Worm (Caenorhabditis elegans) whole organism, L3 larva: Measurements from ENCODE around the gene Y116A8C.9.

Source experiments
- R02D3.7 ChIP-seq: fragments of 150-350 bp; optimal IDR thresholded peaks from 2 replicates; lab custom pipeline; 2014; ENCODE audit warnings: missing biosample characterization, missing genetic modification characterization
- ZK546.5 ChIP-seq: sonication (generic microtip); optimal IDR thresholded peaks from 2 replicates; lab custom pipeline; 2017; ENCODE audit warnings: missing biosample characterization, missing genetic modification characterization
- ceh-16 ChIP-seq: sonication (generic microtip); optimal IDR thresholded peaks from 2 replicates; lab custom pipeline; 2017; ENCODE audit warnings: missing biosample characterization, missing genetic modification characterization
- ceh-28 ChIP-seq: fragments of 150-350 bp; optimal IDR thresholded peaks from 2 replicates; lab custom pipeline; 2014; ENCODE audit warnings: missing biosample characterization, missing genetic modification reagents, missing genetic modification characterization
- ceh-82 ChIP-seq: fragments of 150-350 bp; optimal IDR thresholded peaks from 2 replicates; lab custom pipeline; 2014; ENCODE audit warnings: missing biosample characterization, missing genetic modification characterization
- ceh-9 ChIP-seq: sonication (generic microtip); optimal IDR thresholded peaks from 2 replicates; lab custom pipeline; 2018; ENCODE audit warnings: missing biosample characterization, missing genetic modification characterization
- daf-12 ChIP-seq: fragments of 150-350 bp; optimal IDR thresholded peaks from 2 replicates; lab custom pipeline; 2014; ENCODE audit warnings: missing biosample characterization, missing genetic modification reagents, missing genetic modification characterization
- egl-5 ChIP-seq: fragments of 150-350 bp; optimal IDR thresholded peaks from 2 replicates; lab custom pipeline; 2017; ENCODE audit warnings: missing biosample characterization, missing genetic modification reagents, missing genetic modification characterization, inconsistent platforms
- elt-1 ChIP-seq: fragments of 150-350 bp; optimal IDR thresholded peaks from 2 replicates; lab custom pipeline; 2014; ENCODE audit warnings: missing biosample characterization, missing genetic modification characterization
- elt-2 ChIP-seq: sonication (generic microtip); optimal IDR thresholded peaks from 2 replicates; lab custom pipeline; 2016; ENCODE audit warnings: missing genetic modification reagents, mild to moderate bottlenecking, missing genetic modification characterization, missing compliant biosample characterization
- fkh-10 ChIP-seq: sonication (generic microtip); optimal IDR thresholded peaks from 2 replicates; lab custom pipeline; 2017; ENCODE audit warnings: missing biosample characterization, missing genetic modification reagents, missing genetic modification characterization
- fkh-2 ChIP-seq: fragments of 150-350 bp; optimal IDR thresholded peaks from 2 replicates; lab custom pipeline; 2014; ENCODE audit warnings: missing biosample characterization, missing genetic modification reagents, missing genetic modification characterization
- fos-1 ChIP-seq: fragments of 150-350 bp; optimal IDR thresholded peaks from 2 replicates; lab custom pipeline; 2014; ENCODE audit warnings: missing biosample characterization, missing genetic modification characterization
- jun-1 ChIP-seq: fragments of 150-350 bp; optimal IDR thresholded peaks from 2 replicates; lab custom pipeline; 2014; ENCODE audit warnings: missing biosample characterization, missing genetic modification reagents, missing genetic modification characterization
- lin-39 ChIP-seq: fragments of 150-350 bp; optimal IDR thresholded peaks from 2 replicates; lab custom pipeline; 2018; ENCODE audit warnings: missing biosample characterization, missing genetic modification reagents, missing genetic modification characterization
- mdl-1 ChIP-seq: fragments of 150-350 bp; optimal IDR thresholded peaks from 2 replicates; lab custom pipeline; 2014; ENCODE audit warnings: missing biosample characterization, missing genetic modification characterization
- nfya-1 ChIP-seq: sonication (generic microtip); optimal IDR thresholded peaks from 2 replicates; lab custom pipeline; 2017; ENCODE audit warnings: missing genetic modification characterization, mild to moderate bottlenecking, missing compliant biosample characterization, antibody characterized with exemption, moderate library complexity; ENCODE audit not compliant: insufficient read depth
- nhr-11 ChIP-seq: fragments of 150-350 bp; optimal IDR thresholded peaks from 2 replicates; lab custom pipeline; 2014; ENCODE audit warnings: missing biosample characterization, missing genetic modification characterization
- nhr-12 ChIP-seq: fragments of 150-350 bp; optimal IDR thresholded peaks from 2 replicates; lab custom pipeline; 2014; ENCODE audit warnings: missing biosample characterization, missing genetic modification characterization
- nhr-237 ChIP-seq: fragments of 150-350 bp; optimal IDR thresholded peaks from 2 replicates; lab custom pipeline; 2014; ENCODE audit warnings: missing biosample characterization, missing genetic modification characterization
- nhr-25 ChIP-seq: sonication (generic microtip); optimal IDR thresholded peaks from 2 replicates; lab custom pipeline; 2017; ENCODE audit warnings: missing biosample characterization, missing genetic modification characterization
- nhr-28 ChIP-seq: fragments of 150-350 bp; optimal IDR thresholded peaks from 2 replicates; lab custom pipeline; 2014; ENCODE audit warnings: missing biosample characterization, missing genetic modification characterization
- nhr-43 ChIP-seq: sonication (generic microtip); optimal IDR thresholded peaks from 2 replicates; lab custom pipeline; 2016; ENCODE audit warnings: mild to moderate bottlenecking, missing genetic modification characterization, missing compliant biosample characterization; ENCODE audit not compliant: poor library complexity, severe bottlenecking
- nhr-67 ChIP-seq: fragments of 150-350 bp; optimal IDR thresholded peaks from 2 replicates; lab custom pipeline; 2014; ENCODE audit warnings: missing biosample characterization, missing genetic modification characterization
- nhr-76 ChIP-seq: fragments of 150-350 bp; sonication (generic microtip); optimal IDR thresholded peaks from 5 replicates; lab custom pipeline; 2014; ENCODE audit warnings: missing biosample characterization, missing genetic modification characterization
- nhr-77 ChIP-seq: fragments of 150-350 bp; optimal IDR thresholded peaks from 2 replicates; lab custom pipeline; 2014; ENCODE audit warnings: missing biosample characterization, missing genetic modification characterization
- pha-4 ChIP-seq: fragments of 150-350 bp; optimal IDR thresholded peaks from 2 replicates; lab custom pipeline; 2014; ENCODE audit warnings: missing biosample characterization, missing genetic modification reagents, missing genetic modification characterization
- sea-2 ChIP-seq: fragments of 150-350 bp; sonication (generic microtip); optimal IDR thresholded peaks from 4 replicates; lab custom pipeline; 2014; ENCODE audit warnings: missing biosample characterization, missing genetic modification reagents, missing genetic modification characterization
- snpc-4 ChIP-seq: fragments of 150-350 bp; optimal IDR thresholded peaks from 2 replicates; lab custom pipeline; 2014; ENCODE audit warnings: missing biosample characterization, missing genetic modification characterization
- unc-39 ChIP-seq: sonication (generic microtip); optimal IDR thresholded peaks from 4 replicates; lab custom pipeline; 2017; ENCODE audit warnings: missing biosample characterization, missing genetic modification characterization
- unc-62 ChIP-seq: fragments of 150-350 bp; sonication (generic microtip); optimal IDR thresholded peaks from 4 replicates; lab custom pipeline; 2014; ENCODE audit warnings: missing biosample characterization, missing genetic modification reagents, missing genetic modification characterization
- zag-1 ChIP-seq: fragments of 150-350 bp; optimal IDR thresholded peaks from 2 replicates; lab custom pipeline; 2014; ENCODE audit warnings: missing biosample characterization, missing genetic modification characterization
- ztf-11 ChIP-seq: fragments of 150-350 bp; optimal IDR thresholded peaks from 2 replicates; lab custom pipeline; 2014; ENCODE audit warnings: missing biosample characterization, missing genetic modification characterization
- ztf-4 ChIP-seq: fragments of 150-350 bp; optimal IDR thresholded peaks from 2 replicates; lab custom pipeline; 2014; ENCODE audit warnings: missing biosample characterization, missing genetic modification characterization

Y116A8C.9 gene

ce11 chrIV:16921999-16922398 is 24.6 kb downstream of the Y116A8C.9 start:
- TF ChIP-seq ceh-9 (tag; lab: Kevin White, UChicago) (no peak), ceh-28 (tag; lab: Kevin White, UChicago) (no peak), sea-2 (GFP tag; lab: Kevin White, UChicago) (no peak), egl-5 (tag; lab: Kevin White, UChicago) (no peak), elt-2 (tag; lab: Kevin White, UChicago) (no peak), nhr-11 (tag; lab: Kevin White, UChicago) (no peak), nhr-237 (tag; lab: Kevin White, UChicago) (no peak), unc-39 (no peak), fkh-10 (GFP tag; lab: Kevin White, UChicago) (no peak), nhr-67 (tag; lab: Kevin White, UChicago) (no peak), nhr-77 (tag; lab: Kevin White, UChicago) (no peak), ztf-11 (tag; lab: Kevin White, UChicago) (no peak)
- TF ChIP-seq, all 47 proteins: peak for 0

- TF ChIP-seq nhr-25 (tag; lab: Kevin White, UChicago) (no peak), jun-1 (no peak), ztf-11 (tag; lab: Kevin White, UChicago) (no peak), snpc-4 (tag; lab: Kevin White, UChicago) (no peak), unc-62 (GFP tag; lab: Kevin White, UChicago) (no peak), lin-39 (no peak), zag-1 (tag; lab: Kevin White, UChicago) (no peak), nhr-28 (tag; lab: Kevin White, UChicago) (no peak), ztf-4 (tag; lab: Kevin White, UChicago) (no peak), ceh-16 (tag; lab: Kevin White, UChicago) (no peak), sea-2 (GFP tag; lab: Kevin White, UChicago) (no peak), fkh-2 (tag; lab: Kevin White, UChicago) (no peak)
Measured at ce11 chrIV:16920041-16920440, 26.6 kb downstream of the Y116A8C.9 start, which contains the start of gene nep-23. TSS of gene nep-23 (plus strand) at chrIV:16920341.

- TF ChIP-seq ceh-28 (tag; lab: Kevin White, UChicago) (no peak), R02D3.7 (no peak), sea-2 (GFP tag; lab: Kevin White, UChicago) (no peak), nhr-76 (tag; lab: Kevin White, UChicago) (no peak), ceh-9 (tag; lab: Kevin White, UChicago) (no peak), ceh-82 (no peak), fkh-2 (tag; lab: Kevin White, UChicago) (no peak), ZK546.5 (tag; lab: Kevin White, UChicago) (no peak), snpc-4 (tag; lab: Kevin White, UChicago) (no peak), elt-1 (tag; lab: Kevin White, UChicago) (no peak), unc-62 (GFP tag; lab: Kevin White, UChicago) (no peak), nhr-28 (tag; lab: Kevin White, UChicago) (no peak), fos-1 (tag; lab: Kevin White, UChicago) (no peak), mdl-1 (tag; lab: Kevin White, UChicago) (no peak), daf-12 (tag; lab: Kevin White, UChicago) (no peak), nfya-1 (no peak), nhr-43 (tag; lab: Kevin White, UChicago) (no peak), nhr-77 (tag; lab: Kevin White, UChicago) (no peak), elt-2 (tag; lab: Kevin White, UChicago) (no peak)
Measured at ce11 chrIV:16919212-16919775, 27.3 kb downstream of the Y116A8C.9 start, which contains the start of the genes Y116A8C.470 and Y116A8C.463. TSS of gene Y116A8C.470 (minus strand) at chrIV:16919312. TSS of gene Y116A8C.463 (plus strand) at chrIV:16919725.

- TF ChIP-seq egl-5 (tag; lab: Kevin White, UChicago), result no peak
- no peak for TF ChIP-seq nhr-43 (tag; lab: Kevin White, UChicago)
- TF ChIP-seq pha-4 (tag; lab: Kevin White, UChicago), result no peak
- no peak for TF ChIP-seq nhr-12
- no peak for TF ChIP-seq nhr-11 (tag; lab: Kevin White, UChicago)
- no peak for TF ChIP-seq nhr-25 (tag; lab: Kevin White, UChicago)
- TF ChIP-seq nhr-76 (tag; lab: Kevin White, UChicago), result no peak
- no peak for TF ChIP-seq fos-1 (tag; lab: Kevin White, UChicago)
- TF ChIP-seq ceh-28 (tag; lab: Kevin White, UChicago), result no peak
Measured at ce11 chrIV:16917831-16918429, 28.7 kb downstream of the Y116A8C.9 start, which contains the start of the genes Y116A8C.469 and Y116A8C.468. TSS of gene Y116A8C.469 (minus strand) at chrIV:16917931. TSS of gene Y116A8C.468 (plus strand) at chrIV:16918379.
